Fruit fly (Drosophila melanogaster) whole organism, pupa: ENCODE results near the gene Dlic.

Source experiments
- CG14655 ChIP-seq: fragments of 200-800 bp; sonication (Bioruptor generic); optimal IDR thresholded peaks from 3 replicates; lab custom pipeline; 2017; ENCODE audit warnings: mild to moderate bottlenecking, missing biosample characterization, missing genetic modification reagents, missing genetic modification characterization
- CG15710 ChIP-seq: fragments of 200-800 bp; sonication (Bioruptor generic); optimal IDR thresholded peaks from 2 replicates; lab custom pipeline; 2018; ENCODE audit warnings: missing biosample characterization, mild to moderate bottlenecking, missing genetic modification characterization, moderate library complexity
- CG17806 ChIP-seq: fragments of 200-800 bp; sonication (Bioruptor generic); optimal IDR thresholded peaks from 2 replicates; lab custom pipeline; 2018; ENCODE audit warnings: missing biosample characterization, mild to moderate bottlenecking, missing genetic modification characterization, moderate library complexity
- CG34367 ChIP-seq: fragments of 200-800 bp; sonication (Bioruptor generic); optimal IDR thresholded peaks from 2 replicates; lab custom pipeline; 2018; ENCODE audit warnings: missing biosample characterization, mild to moderate bottlenecking, missing genetic modification characterization
- CG8301 ChIP-seq: fragments of 200-800 bp; sonication (Bioruptor generic); optimal IDR thresholded peaks from 2 replicates; lab custom pipeline; 2018; ENCODE audit warnings: missing biosample characterization, mild to moderate bottlenecking, missing genetic modification characterization
- EcR ChIP-seq: fragments of 200-800 bp; sonication (Bioruptor generic); optimal IDR thresholded peaks from 3 replicates; lab custom pipeline; 2019; ENCODE audit warnings: missing biosample characterization, missing genetic modification characterization, mild to moderate bottlenecking, moderate library complexity, missing genetic modification reagents
- Ets98B ChIP-seq: fragments of 200-800 bp; sonication (Bioruptor generic); IDR thresholded peaks from 2 replicates; pipeline ENCODE4 v1.3.6; 2022; ENCODE audit warnings: missing biosample characterization, missing genetic modification characterization
- Pif1A ChIP-seq: fragments of 200-800 bp; sonication (Bioruptor generic); optimal IDR thresholded peaks from 3 replicates; lab custom pipeline; 2016; ENCODE audit warnings: missing biosample characterization, missing genetic modification characterization
- Pif1B ChIP-seq: fragments of 200-800 bp; sonication (Bioruptor generic); optimal IDR thresholded peaks from 3 replicates; lab custom pipeline; 2016; ENCODE audit warnings: missing biosample characterization, missing genetic modification characterization
- fd96Ca ChIP-seq: fragments of 200-800 bp; sonication (Bioruptor generic); IDR thresholded peaks from 3 replicates; pipeline ENCODE4 v1.3.6; 2022; ENCODE audit warnings: missing biosample characterization, missing genetic modification characterization
- rn ChIP-seq: fragments of 200-800 bp; sonication (Bioruptor generic); IDR thresholded peaks from 2 replicates; pipeline ENCODE4 v1.3.6; 2022; ENCODE audit warnings: missing biosample characterization, missing genetic modification characterization

dm6 chrX:11201948-11202347, 47.7 kb downstream of the Dlic start, which contains the start of gene CG11106:
- TF ChIP-seq Ets98B (GFP tag; lab: Robert Waterston, UW), result no peak
- no peak for TF ChIP-seq Pif1A (GFP tag; lab: Kevin White, UChicago)
- no peak for TF ChIP-seq fd96Ca (GFP tag; lab: Robert Waterston, UW)
- TF ChIP-seq CG17806 (tag; lab: Kevin White, UChicago), result no peak
- no peak for TF ChIP-seq CG8301 (tag; lab: Kevin White, UChicago)
- no peak for TF ChIP-seq CG34367
- no peak for TF ChIP-seq EcR
- no peak for TF ChIP-seq Pif1B (GFP tag; lab: Kevin White, UChicago)
- TF ChIP-seq CG14655 (GFP tag; lab: Kevin White, UChicago), result no peak
- TF ChIP-seq CG15710 (tag; lab: Kevin White, UChicago), result no peak
- no peak for TF ChIP-seq rn (GFP tag; lab: Robert Waterston, UW)
